Fruit fly (Drosophila melanogaster) whole organism, embryonic: Measurements from ENCODE around the gene CG32023.

Experiments used
- CG32532 ChIP-seq: fragments of 200-800 bp; sonication (Bioruptor generic); IDR thresholded peaks from 2 replicates; pipeline ENCODE4 v1.3.6; 2022; ENCODE audit warnings: missing biosample characterization, missing genetic modification characterization
- CG5180 ChIP-seq: fragments of 200-800 bp; sonication (Bioruptor generic); optimal IDR thresholded peaks from 3 replicates; lab custom pipeline; 2017; ENCODE audit warnings: missing biosample characterization, missing genetic modification characterization, mild to moderate bottlenecking, moderate library complexity, missing genetic modification reagents
- CG6689 ChIP-seq: fragments of 200-800 bp; sonication (Bioruptor generic); IDR thresholded peaks from 2 replicates; pipeline ENCODE4 v1.3.6; 2022; ENCODE audit warnings: missing biosample characterization, missing genetic modification characterization

- TF ChIP-seq CG5180 (GFP tag; lab: Kevin White, UChicago) (no peak), CG32532 (GFP tag; lab: Robert Waterston, UW) (no peak), CG6689 (GFP tag; lab: Robert Waterston, UW) (no peak)
Measured at dm6 chr3L:8798539-8798938, 5.4 kb downstream of the CG32023 start.
